Fruit fly (Drosophila melanogaster) whole organism, embryonic: Measurements from ENCODE around the gene COX7B.

Experiments used
- Aef1 ChIP-seq: fragments of 200-800 bp; sonication (Bioruptor generic); IDR thresholded peaks from 3 replicates; pipeline ENCODE4 v1.3.6; 2022; ENCODE audit warnings: missing biosample characterization, missing genetic modification characterization
- Asciz ChIP-seq: fragments of 200-800 bp; sonication (Bioruptor generic); optimal IDR thresholded peaks from 2 replicates; lab custom pipeline; 2017; ENCODE audit warnings: missing biosample characterization, mild to moderate bottlenecking, missing genetic modification characterization, missing genetic modification reagents
- Blimp-1 ChIP-seq: fragments of 200-800 bp; sonication (Bioruptor generic); optimal IDR thresholded peaks from 3 replicates; lab custom pipeline; 2018; ENCODE audit warnings: missing biosample characterization, missing genetic modification characterization, mild to moderate bottlenecking, moderate library complexity, missing genetic modification reagents
- CG10543 ChIP-seq: fragments of 200-800 bp; sonication (Bioruptor generic); optimal IDR thresholded peaks from 3 replicates; lab custom pipeline; 2017; ENCODE audit warnings: missing biosample characterization, mild to moderate bottlenecking, missing genetic modification characterization, moderate library complexity
- CG11695 ChIP-seq: fragments of 200-800 bp; sonication (Bioruptor generic); IDR thresholded peaks from 3 replicates; pipeline ENCODE4 v1.3.6; 2022; ENCODE audit warnings: missing biosample characterization, missing genetic modification characterization
- CG13894 ChIP-seq: fragments of 200-800 bp; sonication (Bioruptor generic); optimal IDR thresholded peaks from 3 replicates; lab custom pipeline; 2018; ENCODE audit warnings: missing biosample characterization, mild to moderate bottlenecking, missing genetic modification characterization, moderate library complexity
- CG15479 ChIP-seq: fragments of 200-800 bp; sonication (Bioruptor generic); optimal IDR thresholded peaks from 3 replicates; lab custom pipeline; 2019; ENCODE audit warnings: missing biosample characterization, mild to moderate bottlenecking, missing genetic modification characterization, moderate library complexity
- CG15696 ChIP-seq: fragments of 200-800 bp; sonication (Bioruptor generic); optimal IDR thresholded peaks from 2 replicates; lab custom pipeline; 2019; ENCODE audit warnings: missing biosample characterization, mild to moderate bottlenecking, missing genetic modification characterization, moderate library complexity
- CG17829 ChIP-seq: fragments of 200-800 bp; optimal IDR thresholded peaks from 2 replicates; lab custom pipeline; 2019; ENCODE audit warnings: missing biosample characterization, mild to moderate bottlenecking, missing genetic modification characterization, moderate library complexity
- CG2199 ChIP-seq: fragments of 200-800 bp; sonication (Bioruptor generic); IDR thresholded peaks from 3 replicates; pipeline ENCODE4 v1.3.6; 2022; ENCODE audit warnings: missing biosample characterization, missing genetic modification characterization
- CG31224 ChIP-seq: fragments of 200-800 bp; sonication (Bioruptor generic); IDR thresholded peaks from 2 replicates; pipeline ENCODE4 v1.3.6; 2022; ENCODE audit warnings: missing biosample characterization, missing genetic modification characterization
- CG3163 ChIP-seq: fragments of 200-800 bp; sonication (Bioruptor generic); optimal IDR thresholded peaks from 3 replicates; lab custom pipeline; 2016; ENCODE audit warnings: missing biosample characterization, missing genetic modification characterization
- CG3838 ChIP-seq: fragments of 200-800 bp; sonication (Bioruptor generic); optimal IDR thresholded peaks from 3 replicates; lab custom pipeline; 2016; ENCODE audit warnings: missing biosample characterization, missing genetic modification characterization
- CG6683 ChIP-seq: fragments of 200-800 bp; sonication (Bioruptor generic); optimal IDR thresholded peaks from 2 replicates; lab custom pipeline; 2017; ENCODE audit warnings: missing biosample characterization, mild to moderate bottlenecking, missing genetic modification characterization, missing genetic modification reagents
- CG7963 ChIP-seq: fragments of 200-800 bp; sonication (Bioruptor generic); IDR thresholded peaks from 3 replicates; pipeline ENCODE4 v1.3.6; 2022; ENCODE audit warnings: missing biosample characterization, missing genetic modification characterization; ENCODE audit not compliant: partially characterized antibody
- CG9437 ChIP-seq: fragments of 200-800 bp; sonication (Bioruptor generic); optimal IDR thresholded peaks from 2 replicates; lab custom pipeline; 2018; ENCODE audit warnings: missing biosample characterization, mild to moderate bottlenecking, missing genetic modification characterization
- Deaf1 ChIP-seq: fragments of 200-800 bp; optimal IDR thresholded peaks from 3 replicates; lab custom pipeline; 2019; ENCODE audit warnings: missing biosample characterization, mild to moderate bottlenecking, missing genetic modification characterization, moderate library complexity
- Dek ChIP-seq: fragments of 200-800 bp; sonication (Bioruptor generic); optimal IDR thresholded peaks from 3 replicates; lab custom pipeline; 2019; ENCODE audit warnings: missing biosample characterization, mild to moderate bottlenecking, missing genetic modification characterization, moderate library complexity
- E2f1 ChIP-seq: fragments of 200-800 bp; sonication (Bioruptor generic); IDR thresholded peaks from 2 replicates; pipeline ENCODE4 v1.3.6; 2022; ENCODE audit warnings: missing biosample characterization, missing genetic modification characterization
- Hr39 ChIP-seq: fragments of >200 bp; optimal IDR thresholded peaks from 2 replicates; lab custom pipeline; 2017
- Hsf ChIP-seq: fragments of 200-800 bp; sonication (Bioruptor generic); optimal IDR thresholded peaks from 3 replicates; lab custom pipeline; 2016; ENCODE audit warnings: missing biosample characterization, missing genetic modification characterization
- Med ChIP-seq: fragments of 200-800 bp; sonication (Bioruptor generic); peaks from one replicate; lab custom pipeline; 2016; ENCODE audit warnings: missing biosample characterization, missing genetic modification characterization, mild to moderate bottlenecking, inconsistent platforms, moderate library complexity
- Nf-YB ChIP-seq: fragments of 200-800 bp; sonication (Bioruptor generic); optimal IDR thresholded peaks from 3 replicates; lab custom pipeline; 2019; ENCODE audit warnings: missing biosample characterization, mild to moderate bottlenecking, missing genetic modification characterization, moderate library complexity
- Ptx1 ChIP-seq: fragments of 200-800 bp; sonication (Bioruptor generic); IDR thresholded peaks from 2 replicates; pipeline ENCODE4 v1.3.6; 2022; ENCODE audit warnings: missing biosample characterization, missing genetic modification characterization
- Side ChIP-seq: fragments of 200-800 bp; sonication (Bioruptor generic); optimal IDR thresholded peaks from 2 replicates; lab custom pipeline; 2016; ENCODE audit warnings: missing biosample characterization, missing genetic modification characterization
- Spps ChIP-seq: fragments of 200-800 bp; sonication (Bioruptor generic); optimal IDR thresholded peaks from 2 replicates; lab custom pipeline; 2018; ENCODE audit warnings: missing biosample characterization, mild to moderate bottlenecking, missing genetic modification characterization
- abd-A ChIP-seq: fragments of 200-800 bp; sonication (Bioruptor generic); optimal IDR thresholded peaks from 3 replicates; lab custom pipeline; 2019; ENCODE audit warnings: missing biosample characterization, mild to moderate bottlenecking, missing genetic modification characterization, moderate library complexity
- cato ChIP-seq: fragments of 200-800 bp; sonication (Bioruptor generic); optimal IDR thresholded peaks from 2 replicates; lab custom pipeline; 2016; ENCODE audit warnings: missing biosample characterization, missing genetic modification characterization, borderline replicate concordance
- cg ChIP-seq: fragments of 200-800 bp; sonication (Bioruptor generic); optimal IDR thresholded peaks from 3 replicates; lab custom pipeline; 2019; ENCODE audit warnings: missing biosample characterization, mild to moderate bottlenecking, missing genetic modification characterization, moderate library complexity
- chinmo ChIP-seq: fragments of 200-800 bp; sonication (Bioruptor generic); IDR thresholded peaks from 4 replicates; pipeline ENCODE4 v1.3.6; 2022; ENCODE audit warnings: missing biosample characterization, missing genetic modification characterization; ENCODE audit not compliant: partially characterized antibody
- chm ChIP-seq: fragments of 200-800 bp; sonication (Bioruptor generic); IDR thresholded peaks from 2 replicates; pipeline ENCODE4 v1.3.6; 2022; ENCODE audit warnings: missing biosample characterization, missing genetic modification characterization
- ewg ChIP-seq: fragments of 200-800 bp; sonication (Bioruptor generic); optimal IDR thresholded peaks from 3 replicates; lab custom pipeline; 2017; ENCODE audit warnings: mild to moderate bottlenecking, missing biosample characterization, missing genetic modification reagents, missing genetic modification characterization
- her ChIP-seq: fragments of 200-800 bp; sonication (Bioruptor generic); optimal IDR thresholded peaks from 2 replicates; lab custom pipeline; 2016; ENCODE audit warnings: missing biosample characterization, missing genetic modification characterization
- ken ChIP-seq: fragments of 200-800 bp; sonication (Bioruptor generic); IDR thresholded peaks from 3 replicates; pipeline ENCODE4 v1.3.6; 2022; ENCODE audit warnings: missing biosample characterization, missing genetic modification characterization
- lab ChIP-seq: fragments of 200-800 bp; sonication (Bioruptor generic); optimal IDR thresholded peaks from 3 replicates; lab custom pipeline; 2017; ENCODE audit warnings: missing biosample characterization, missing genetic modification characterization, mild to moderate bottlenecking, moderate library complexity, missing genetic modification reagents
- oc ChIP-seq: fragments of 200-800 bp; sonication (Bioruptor generic); optimal IDR thresholded peaks from 2 replicates; lab custom pipeline; 2018; ENCODE audit warnings: missing biosample characterization, mild to moderate bottlenecking, missing genetic modification characterization, moderate library complexity
- pros ChIP-seq: fragments of 200-800 bp; sonication (Bioruptor generic); optimal IDR thresholded peaks from 3 replicates; lab custom pipeline; 2019; ENCODE audit warnings: missing biosample characterization, mild to moderate bottlenecking, missing genetic modification characterization, moderate library complexity
- ranshi ChIP-seq: fragments of 200-800 bp; sonication (Bioruptor generic); IDR thresholded peaks from 2 replicates; pipeline ENCODE4 v1.3.6; 2022; ENCODE audit warnings: missing biosample characterization, missing genetic modification characterization
- scrt ChIP-seq: fragments of 200-800 bp; sonication (Bioruptor generic); optimal IDR thresholded peaks from 2 replicates; lab custom pipeline; 2018; ENCODE audit warnings: missing biosample characterization, mild to moderate bottlenecking, missing genetic modification characterization, moderate library complexity
- sens ChIP-seq: fragments of 200-800 bp; sonication (Bioruptor generic); peaks from one replicate; lab custom pipeline; 2016; ENCODE audit warnings: missing biosample characterization, missing genetic modification characterization
- sqz ChIP-seq: fragments of 200-800 bp; sonication (Bioruptor generic); optimal IDR thresholded peaks from 3 replicates; lab custom pipeline; 2018; ENCODE audit warnings: missing biosample characterization, mild to moderate bottlenecking, missing genetic modification characterization
- tll ChIP-seq, 2 experiments: fragments of 200-800 bp in 1 of 2; fragments of >200 bp in 1 of 2; sonication (Bioruptor generic) in 1 of 2; optimal IDR thresholded peaks; 2 replicates each; lab custom pipeline; 2017 to 2019; ENCODE audit warnings: missing biosample characterization in 2 of 2, missing genetic modification characterization in 2 of 2, mild to moderate bottlenecking in 1 of 2, moderate library complexity in 1 of 2
- ttk ChIP-seq: fragments of 200-800 bp; sonication (Bioruptor generic); IDR thresholded peaks from 2 replicates; pipeline ENCODE4 v2.1.2; 2022; ENCODE audit warnings: missing biosample characterization, missing genetic modification characterization
- tx ChIP-seq: fragments of 200-800 bp; sonication (Bioruptor generic); optimal IDR thresholded peaks from 2 replicates; lab custom pipeline; 2016; ENCODE audit warnings: missing biosample characterization, missing genetic modification characterization
- zen ChIP-seq: fragments of 200-800 bp; sonication (Bioruptor generic); optimal IDR thresholded peaks from 3 replicates; lab custom pipeline; 2018; ENCODE audit warnings: missing biosample characterization, mild to moderate bottlenecking, missing genetic modification characterization, moderate library complexity

The COX7B gene

DNA sequence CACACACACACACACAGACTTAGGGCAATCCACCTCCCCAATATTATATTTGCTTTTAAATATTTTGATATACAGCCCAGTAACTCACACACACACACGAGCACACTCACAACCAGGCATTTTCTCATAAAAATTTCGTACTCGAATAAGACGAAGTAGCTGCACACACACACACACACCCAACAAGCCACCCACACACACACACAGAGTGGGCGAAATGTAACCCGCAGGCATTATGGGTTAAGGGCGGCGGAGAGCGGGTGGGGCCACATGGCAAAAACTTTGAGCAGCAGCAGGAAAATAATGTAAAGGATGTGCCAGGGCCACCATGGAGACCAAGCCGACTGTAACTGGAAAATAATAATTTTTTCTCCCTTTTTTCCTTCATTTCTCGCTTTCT is 16.3 kb downstream of the COX7B start:
- peak; percentile 16 for TF ChIP-seq Med (GFP tag; lab: Kevin White, UChicago)
- TF ChIP-seq cg (GFP tag; lab: Kevin White, UChicago) = peak; percentile 37
- TF ChIP-seq pros = peak; percentile 52
- TF ChIP-seq CG13894 (tag; lab: Kevin White, UChicago) = peak; percentile 16
- peak; percentile 86 for TF ChIP-seq abd-A
- TF ChIP-seq CG10543 (GFP tag; lab: Kevin White, UChicago) = peak; percentile 9
- TF ChIP-seq ranshi = 0 out of 2 replicates have a peak, but pooled peaks have one; percentile 10
- TF ChIP-seq ttk = no peak
- no peak for TF ChIP-seq CG17829 (tag; lab: Kevin White, UChicago)
- TF ChIP-seq sens (GFP tag; lab: Kevin White, UChicago) = peak; percentile 23

DNA sequence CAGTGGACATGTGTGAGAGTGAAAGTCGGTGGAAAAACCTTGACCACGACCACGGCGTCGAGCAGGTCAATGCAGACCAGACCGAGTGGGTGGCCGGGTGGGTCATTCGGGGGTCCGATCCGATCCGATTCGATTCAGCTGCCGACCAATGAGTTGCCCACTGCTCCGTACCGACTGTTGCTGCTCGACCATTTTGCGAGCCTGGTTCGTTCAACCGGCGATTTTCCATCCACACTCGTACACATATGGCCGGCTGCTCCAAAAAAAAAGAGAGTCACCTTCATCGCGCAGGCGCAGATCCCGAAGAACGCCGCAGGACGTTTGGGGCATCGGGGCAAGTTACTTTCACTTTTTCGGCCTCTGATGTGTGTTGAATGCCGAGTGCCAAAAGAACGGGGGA is 19.3 kb downstream of the COX7B start:
- TF ChIP-seq Deaf1 (peak; percentile 80), CG11695 (GFP tag; lab: Robert Waterston, UW) (no peak), chm (no peak), ewg (GFP tag; lab: Kevin White, UChicago) (peak; percentile 31), CG31224 (GFP tag; lab: Robert Waterston, UW) (0 out of 2 replicates have a peak, but pooled peaks have one; percentile 20), CG13894 (tag; lab: Kevin White, UChicago) (peak; percentile 50), Dek (no peak), ken (GFP tag; lab: Robert Waterston, UW) (0 out of 3 replicates have a peak, but pooled peaks have one; percentile 20), scrt (GFP tag; lab: Kevin White, UChicago) (peak; percentile 63), CG7963 (GFP tag; lab: Robert Waterston, UW) (no peak), Nf-YB (no peak), E2f1 (GFP tag; lab: Robert Waterston, UW) (no peak)

DNA sequence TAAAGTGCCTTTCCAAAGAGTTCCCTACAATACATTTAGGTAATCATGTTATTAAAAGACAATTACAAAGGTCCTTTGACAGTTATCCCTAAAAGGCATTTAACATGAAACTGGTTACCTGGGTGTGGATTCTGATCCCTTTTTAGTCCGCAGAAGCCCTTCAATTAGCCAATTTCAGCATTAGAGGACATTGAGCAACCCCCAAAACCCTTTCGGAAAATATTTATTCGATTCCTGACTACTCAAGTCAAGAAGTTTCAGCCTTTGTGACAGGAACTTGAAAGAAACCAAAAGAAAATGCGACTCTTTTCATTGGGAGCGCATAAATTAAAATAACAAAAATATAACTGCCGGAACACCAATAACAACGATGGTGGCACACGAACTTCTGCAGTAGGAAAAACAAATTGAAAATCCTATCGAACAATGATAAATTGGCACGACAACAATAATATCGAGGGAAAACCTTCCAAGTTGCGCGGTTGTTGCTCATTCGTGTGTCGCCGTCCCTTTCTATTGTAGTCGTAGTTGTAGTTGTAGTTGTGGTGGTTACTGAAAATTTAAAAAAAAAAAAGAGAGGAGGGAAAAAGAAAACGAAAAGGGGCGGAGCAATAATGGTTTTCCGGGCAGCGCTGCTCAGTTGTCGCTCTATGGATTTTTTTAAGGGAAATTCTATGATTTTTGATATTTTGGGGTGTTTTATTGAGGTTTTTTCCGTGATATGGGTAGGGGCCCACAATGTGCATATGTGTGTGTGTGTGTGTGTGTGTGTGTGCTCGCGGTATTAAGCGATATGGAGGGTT is 20.6 kb downstream of the COX7B start:
- peak; percentile 59 for TF ChIP-seq sqz
- peak; percentile 59 for TF ChIP-seq sens (GFP tag; lab: Kevin White, UChicago)
- no peak for TF ChIP-seq CG3163
- TF ChIP-seq Nf-YB = peak; percentile 69
- peak; percentile 75; the same call in 2 of the 3 replicates for TF ChIP-seq CG2199
- TF ChIP-seq cg (GFP tag; lab: Kevin White, UChicago) = peak; percentile 61
- TF ChIP-seq zen (tag; lab: Kevin White, UChicago) = peak; percentile 38
- TF ChIP-seq Hr39 (lab: Kevin White, UChicago) = peak; percentile 6
- TF ChIP-seq pros = peak; percentile 94
- TF ChIP-seq CG15479 = peak; percentile 18
- TF ChIP-seq abd-A = peak; percentile 19
- peak in 1 of 2 experiments; percentile 75 for TF ChIP-seq tll (GFP tag; optimal IDR thresholded peaks at IDR 0.05; lab: Kevin White, UChicago)
- TF ChIP-seq Asciz (GFP tag; lab: Kevin White, UChicago) = no peak
- no peak for TF ChIP-seq CG3838 (GFP tag; lab: Kevin White, UChicago)

DNA sequence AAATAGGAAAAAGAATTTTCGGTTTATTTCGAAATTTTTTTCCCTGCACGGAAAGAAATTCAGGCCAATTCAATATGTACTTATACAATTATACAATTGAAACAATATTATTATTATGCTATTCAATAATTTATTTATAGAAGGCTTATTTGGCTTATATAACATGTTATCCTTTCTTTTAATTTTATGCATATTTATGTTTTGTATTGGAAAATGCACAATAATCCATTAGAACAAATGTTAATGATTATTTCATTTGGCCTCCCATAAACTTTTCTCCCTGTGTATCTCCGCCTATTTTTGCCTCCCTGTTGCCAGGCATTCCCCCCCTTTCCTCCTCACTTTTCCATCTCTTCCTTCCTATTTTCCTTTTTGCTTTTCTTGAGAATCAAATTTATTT is 22.6 kb downstream of the COX7B start:
- no peak for TF ChIP-seq oc (tag; lab: Kevin White, UChicago)
- TF ChIP-seq CG6683 (GFP tag; lab: Kevin White, UChicago) = no peak
- no peak for TF ChIP-seq CG9437 (GFP tag; lab: Kevin White, UChicago)
- no peak for TF ChIP-seq cato
- TF ChIP-seq her = no peak
- TF ChIP-seq Ptx1 = peak; percentile 47; the same call in 1 of the 2 replicates
- TF ChIP-seq Aef1 = no peak
- peak; percentile 7 for TF ChIP-seq Blimp-1 (GFP tag; lab: Kevin White, UChicago)
- TF ChIP-seq tx = no peak
- TF ChIP-seq chinmo (GFP tag; lab: Robert Waterston, UW) = no peak
- no peak for TF ChIP-seq Side (GFP tag; lab: Kevin White, UChicago)
- TF ChIP-seq CG15696 (tag; lab: Kevin White, UChicago) = no peak
- TF ChIP-seq lab = peak; percentile 68
- no peak for TF ChIP-seq Spps (tag; lab: Kevin White, UChicago)
- TF ChIP-seq Hsf (GFP tag; lab: Kevin White, UChicago) = no peak
